Worm (Caenorhabditis elegans) whole organism, early embryonic: Measurements from ENCODE around the gene srx-29.

ENCODE experiments used
- F13C5.2 ChIP-seq: sonication (generic microtip); optimal IDR thresholded peaks from 2 replicates; lab custom pipeline; 2017; ENCODE audit warnings: mild to moderate bottlenecking, missing genetic modification characterization, inconsistent platforms, missing compliant biosample characterization
- ama-1 ChIP-seq: fragments of 150-350 bp; optimal IDR thresholded peaks from 2 replicates; lab custom pipeline; 2014
- ceh-13 ChIP-seq: fragments of 200-800 bp; sonication (Bioruptor generic); optimal IDR thresholded peaks from 2 replicates; lab custom pipeline; 2018; ENCODE audit warnings: mild to moderate bottlenecking, missing genetic modification characterization, missing compliant biosample characterization
- ceh-36 ChIP-seq: sonication (generic microtip); optimal IDR thresholded peaks from 2 replicates; lab custom pipeline; 2016; ENCODE audit warnings: missing genetic modification characterization, inconsistent platforms, missing compliant biosample characterization
- ets-7 ChIP-seq: sonication (generic microtip); optimal IDR thresholded peaks from 2 replicates; lab custom pipeline; 2016; ENCODE audit warnings: missing genotype, missing genetic modification characterization, missing compliant biosample characterization
- flt-1 ChIP-seq: fragments of 200-800 bp; sonication (Bioruptor generic); IDR thresholded peaks from 2 replicates; pipeline ENCODE4 v1.3.6; 2022; ENCODE audit warnings: missing genetic modification characterization, missing compliant biosample characterization
- hmbx-1 ChIP-seq: sonication (generic microtip); optimal IDR thresholded peaks from 2 replicates; lab custom pipeline; 2016; ENCODE audit warnings: mild to moderate bottlenecking, missing genetic modification characterization, missing compliant biosample characterization
- hmg-4 ChIP-seq: fragments of 200-800 bp; sonication (Bioruptor generic); optimal IDR thresholded peaks from 2 replicates; lab custom pipeline; 2018; ENCODE audit warnings: mild to moderate bottlenecking, missing genetic modification characterization, missing compliant biosample characterization
- hnd-1 ChIP-seq: sonication (generic microtip); optimal IDR thresholded peaks from 2 replicates; lab custom pipeline; 2016; ENCODE audit warnings: missing genetic modification characterization, missing compliant biosample characterization
- pes-1 ChIP-seq: fragments of 200-800 bp; sonication (Bioruptor generic); IDR thresholded peaks from 2 replicates; pipeline ENCODE4 v1.3.6; 2022; ENCODE audit warnings: missing genetic modification reagents, missing genetic modification characterization, missing compliant biosample characterization
- scrt-1 ChIP-seq: fragments of 200-800 bp; sonication (Bioruptor generic); IDR thresholded peaks from 2 replicates; pipeline ENCODE4 v1.3.6; 2022; ENCODE audit warnings: missing genetic modification characterization, missing compliant biosample characterization
- sea-1 ChIP-seq: fragments of 200-800 bp; sonication (Bioruptor generic); conservative IDR thresholded peaks from 2 replicates; pipeline ENCODE4 v1.3.6; 2022; ENCODE audit warnings: missing genetic modification characterization, missing compliant biosample characterization
- tbx-37 ChIP-seq: fragments of 200-800 bp; sonication (Bioruptor generic); conservative IDR thresholded peaks from 2 replicates; pipeline ENCODE4 v1.3.6; 2022; ENCODE audit warnings: missing genetic modification reagents, missing genetic modification characterization, missing compliant biosample characterization
- tra-4 ChIP-seq: sonication (generic microtip); optimal IDR thresholded peaks from 2 replicates; lab custom pipeline; 2017; ENCODE audit warnings: missing genetic modification characterization, missing compliant biosample characterization

DNA sequence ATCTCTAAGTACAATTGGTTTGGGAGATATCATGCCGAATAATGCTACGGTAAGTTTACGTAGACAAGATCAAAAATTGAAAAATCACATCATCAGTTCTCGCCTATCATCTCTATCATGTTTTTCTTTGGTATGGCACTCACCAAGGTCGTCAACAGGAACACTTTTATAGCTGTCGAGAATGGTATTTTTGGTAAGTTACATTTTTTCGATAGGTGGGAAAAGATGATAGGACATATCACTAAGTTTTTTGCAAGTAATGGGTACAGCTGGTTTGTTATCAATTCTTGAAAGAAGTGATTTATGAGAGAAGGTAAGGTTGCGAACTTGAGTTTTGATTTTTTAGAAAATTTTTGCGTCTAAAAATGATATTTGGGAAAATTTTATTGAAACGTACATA lies 10.0 kb upstream of the srx-29 start:
- TF ChIP-seq ceh-13 (no peak), hnd-1 (tag; lab: Kevin White, UChicago) (no peak), scrt-1 (GFP tag; lab: Robert Waterston, UW) (no peak), tbx-37 (GFP tag; lab: Robert Waterston, UW) (no peak), ama-1 (lab: Kevin White, UChicago) (no peak), flt-1 (GFP tag; lab: Robert Waterston, UW) (no peak), hmg-4 (GFP tag; lab: Kevin White, UChicago) (no peak), F13C5.2 (no peak), ets-7 (no peak), pes-1 (GFP tag; lab: Robert Waterston, UW) (no peak), sea-1 (no peak), ceh-36 (no peak), tra-4 (tag; lab: Kevin White, UChicago) (no peak), hmbx-1 (tag; lab: Kevin White, UChicago) (no peak)
